Worm (Caenorhabditis elegans) whole organism, late embryonic: Measurements from ENCODE around the gene R04E5.9.

Experiments
- C08G9.2 ChIP-seq: sonication (generic microtip); optimal IDR thresholded peaks from 2 replicates; lab custom pipeline; 2016; ENCODE audit warnings: mild to moderate bottlenecking, missing genetic modification characterization, moderate library complexity, missing compliant biosample characterization
- C38D4.7 ChIP-seq: fragments of 200-800 bp; sonication (Bioruptor generic); optimal IDR thresholded peaks from 2 replicates; lab custom pipeline; 2018; ENCODE audit warnings: mild to moderate bottlenecking, missing genetic modification characterization, moderate library complexity, missing compliant biosample characterization
- F13H6.1 ChIP-seq: sonication (generic microtip); optimal IDR thresholded peaks from 2 replicates; lab custom pipeline; 2016; ENCODE audit warnings: missing genetic modification characterization, missing compliant biosample characterization
- ama-1 ChIP-seq: fragments of 150-350 bp; optimal IDR thresholded peaks from 2 replicates; lab custom pipeline; 2014
- ceh-34 ChIP-seq: sonication (generic microtip); optimal IDR thresholded peaks from 2 replicates; lab custom pipeline; 2016; ENCODE audit warnings: mild to moderate bottlenecking, missing genetic modification characterization, missing compliant biosample characterization
- dmd-4 ChIP-seq: sonication (generic microtip); optimal IDR thresholded peaks from 2 replicates; lab custom pipeline; 2016; ENCODE audit warnings: borderline replicate concordance, missing genetic modification characterization, missing compliant biosample characterization
- fkh-10 ChIP-seq: fragments of 150-350 bp; optimal IDR thresholded peaks from 2 replicates; lab custom pipeline; 2014; ENCODE audit warnings: missing biosample characterization, missing genetic modification reagents, missing genetic modification characterization
- fkh-6 ChIP-seq: sonication (generic microtip); optimal IDR thresholded peaks from 2 replicates; lab custom pipeline; 2016; ENCODE audit warnings: missing genetic modification characterization, missing compliant biosample characterization
- odd-2 ChIP-seq: sonication (generic microtip); optimal IDR thresholded peaks from 2 replicates; lab custom pipeline; 2017; ENCODE audit warnings: antibody characterized with exemption, mild to moderate bottlenecking, missing genetic modification characterization, missing compliant biosample characterization
- pag-3 ChIP-seq: sonication (generic microtip); optimal IDR thresholded peaks from 2 replicates; lab custom pipeline; 2016; ENCODE audit warnings: missing compliant biosample characterization, missing genetic modification characterization, borderline replicate concordance
- pat-9 ChIP-seq: fragments of 200-800 bp; sonication (Bioruptor generic); optimal IDR thresholded peaks from 2 replicates; lab custom pipeline; 2018; ENCODE audit warnings: mild to moderate bottlenecking, missing genetic modification characterization, moderate library complexity, missing compliant biosample characterization
- sox-2 ChIP-seq: fragments of 200-800 bp; sonication (Bioruptor generic); IDR thresholded peaks from 2 replicates; pipeline ENCODE4 v1.3.6; 2022; ENCODE audit warnings: missing genetic modification reagents, missing genetic modification characterization, missing compliant biosample characterization
- unc-3 ChIP-seq, 2 experiments: fragments of 200-800 bp in 1 of 2; sonication (Bioruptor generic) in 1 of 2; sonication (generic microtip) in 1 of 2; conservative IDR thresholded peaks in 1 of 2; optimal IDR thresholded peaks in 1 of 2; 2 replicates each; pipeline versions ENCODE4 v1.3.6 to Lab custom; 2016 to 2022; ENCODE audit warnings: missing compliant biosample characterization in 2 of 2, missing genetic modification characterization in 2 of 2, missing genetic modification reagents in 1 of 2
- unc-86 ChIP-seq: sonication (generic microtip); optimal IDR thresholded peaks from 2 replicates; lab custom pipeline; 2016; ENCODE audit warnings: missing genetic modification characterization, missing compliant biosample characterization

- TF ChIP-seq odd-2 (tag; lab: Kevin White, UChicago) (no peak), F13H6.1 (no peak), fkh-6 (tag; lab: Kevin White, UChicago) (no peak), unc-86 (tag; lab: Kevin White, UChicago) (no peak), C08G9.2 (tag; lab: Kevin White, UChicago) (no peak), ceh-34 (tag; lab: Kevin White, UChicago) (no peak), unc-3 (GFP tag; conservative IDR thresholded peaks at IDR 0.05; lab: Robert Waterston, UW) (no peak), unc-3 (tag; optimal IDR thresholded peaks at IDR 0.05; lab: Kevin White, UChicago) (no peak), C38D4.7 (GFP tag; lab: Kevin White, UChicago) (no peak), sox-2 (GFP tag; lab: Robert Waterston, UW) (no peak), fkh-10 (GFP tag; lab: Kevin White, UChicago) (no peak), dmd-4 (no peak), pag-3 (tag; lab: Kevin White, UChicago) (no peak), pat-9 (no peak), ama-1 (no peak)
Observed at ce11 chrX:8805475-8805874, 5.5 kb downstream of the R04E5.9 start.
